Worm (Caenorhabditis elegans) whole organism, L2 larva: ENCODE measurements around the gene F17A2.16.

ENCODE experiments used
- ZK546.5 ChIP-seq: sonication (generic microtip); optimal IDR thresholded peaks from 2 replicates; lab custom pipeline; 2017; ENCODE audit warnings: missing biosample characterization, missing genetic modification characterization
- aly-2 ChIP-seq: fragments of 150-350 bp; optimal IDR thresholded peaks from 2 replicates; lab custom pipeline; 2014; ENCODE audit warnings: missing biosample characterization, missing genetic modification characterization
- dmd-4 ChIP-seq: sonication (generic microtip); optimal IDR thresholded peaks from 2 replicates; lab custom pipeline; 2017; ENCODE audit warnings: missing biosample characterization, missing genetic modification characterization
- elt-3 ChIP-seq: sonication (generic microtip); optimal IDR thresholded peaks from 2 replicates; lab custom pipeline; 2017; ENCODE audit warnings: missing biosample characterization, missing genetic modification characterization
- fos-1 ChIP-seq: fragments of 150-350 bp; optimal IDR thresholded peaks from 2 replicates; lab custom pipeline; 2014; ENCODE audit warnings: missing biosample characterization, missing genetic modification characterization
- lin-13 ChIP-seq: fragments of 150-350 bp; optimal IDR thresholded peaks from 2 replicates; lab custom pipeline; 2014; ENCODE audit warnings: missing biosample characterization, missing genetic modification reagents, missing genetic modification characterization
- lsy-2 ChIP-seq, 2 experiments: fragments of 150-350 bp in 1 of 2; sonication (generic microtip) in 1 of 2; optimal IDR thresholded peaks; 2 replicates each; lab custom pipeline; 2014 to 2017; ENCODE audit warnings: missing biosample characterization in 2 of 2, missing genetic modification characterization in 2 of 2
- nhr-129 ChIP-seq: fragments of 150-350 bp; optimal IDR thresholded peaks from 2 replicates; lab custom pipeline; 2014; ENCODE audit warnings: missing biosample characterization, missing genetic modification characterization
- nhr-25 ChIP-seq: fragments of 150-350 bp; sonication (generic microtip); optimal IDR thresholded peaks from 3 replicates; lab custom pipeline; 2014; ENCODE audit warnings: missing biosample characterization, missing genetic modification characterization
- nhr-6 ChIP-seq: fragments of 150-350 bp; optimal IDR thresholded peaks from 2 replicates; lab custom pipeline; 2014; ENCODE audit warnings: missing biosample characterization, missing genetic modification characterization
- unc-39 ChIP-seq: fragments of 150-350 bp; optimal IDR thresholded peaks from 2 replicates; lab custom pipeline; 2014; ENCODE audit warnings: missing biosample characterization, missing genetic modification characterization
- unc-62 ChIP-seq: fragments of 150-350 bp; optimal IDR thresholded peaks from 2 replicates; lab custom pipeline; 2014; ENCODE audit warnings: missing biosample characterization, missing genetic modification reagents, missing genetic modification characterization
- ztf-4 ChIP-seq: fragments of 150-350 bp; optimal IDR thresholded peaks from 2 replicates; lab custom pipeline; 2014; ENCODE audit warnings: missing biosample characterization, missing genetic modification characterization

- no peak for TF ChIP-seq lsy-2 (tag; optimal IDR thresholded peaks at IDR 0.05; lab: Kevin White, UChicago)
- TF ChIP-seq nhr-6 (tag; lab: Kevin White, UChicago) = no peak
- no peak for TF ChIP-seq dmd-4 (tag; lab: Kevin White, UChicago)
- TF ChIP-seq unc-62 (GFP tag; lab: Kevin White, UChicago) = no peak
- TF ChIP-seq nhr-129 = no peak
- TF ChIP-seq ztf-4 (tag; lab: Kevin White, UChicago) = no peak
- TF ChIP-seq elt-3 (tag; lab: Kevin White, UChicago) = no peak
- TF ChIP-seq ZK546.5 (tag; lab: Kevin White, UChicago) = no peak
- TF ChIP-seq unc-39 = no peak
- no peak for TF ChIP-seq lin-13 (GFP tag; lab: Kevin White, UChicago)
- no peak for TF ChIP-seq aly-2 (tag; lab: Kevin White, UChicago)
- TF ChIP-seq nhr-25 (tag; lab: Kevin White, UChicago) = no peak
- TF ChIP-seq fos-1 (tag; lab: Kevin White, UChicago) = no peak
Observed at ce11 chrX:12343279-12343678, 35.0 kb downstream of the F17A2.16 start, which contains the start of the genes nspc-9 and nspc-10.
